In genomic region chrX:7242119-7242518, ce11 we compare ENCODE assay signal across 5 worm cellular contexts.
TF ChIP-seq lines count a peak whose summit lies in the region.

No protein-coding gene starts in this region.

TF ChIP-seq in whole organism, L1 larva, 84 proteins besides CTCF, POLR2A, EP300 and RAD21 (continues in another document):
- TF ChIP-seq sup-37 (GFP tag; optimal IDR thresholded peaks at IDR 0.05; lab: Kevin White, UChicago): no peak
- peak; percentile 91 for TF ChIP-seq nhr-85 (tag; lab: Kevin White, UChicago)
- TF ChIP-seq nhr-12 (tag; optimal IDR thresholded peaks at IDR 0.05; lab: Kevin White, UChicago): no peak
- no peak for TF ChIP-seq unc-86 (tag; optimal IDR thresholded peaks at IDR 0.05; lab: Kevin White, UChicago)
- no peak for TF ChIP-seq lin-13 (GFP tag; optimal IDR thresholded peaks at IDR 0.05; lab: Kevin White, UChicago)
- TF ChIP-seq lin-14 (GFP tag; optimal IDR thresholded peaks at IDR 0.05; lab: Kevin White, UChicago): peak; percentile 68
- TF ChIP-seq jun-1 (tag; optimal IDR thresholded peaks at IDR 0.05; lab: Kevin White, UChicago): no peak
- TF ChIP-seq grh-1 (GFP tag; IDR thresholded peaks at IDR 0.05; lab: Robert Waterston, UW): peak; percentile 89
- no peak for TF ChIP-seq C34B4.2 (tag; optimal IDR thresholded peaks at IDR 0.05; lab: Kevin White, UChicago)
- no peak for TF ChIP-seq dpl-1 (GFP tag; optimal IDR thresholded peaks at IDR 0.05; lab: Kevin White, UChicago)
- TF ChIP-seq dsc-1 (tag; optimal IDR thresholded peaks at IDR 0.05; lab: Kevin White, UChicago): no peak
- no peak for TF ChIP-seq fos-1 (tag; optimal IDR thresholded peaks at IDR 0.05; lab: Kevin White, UChicago)
- TF ChIP-seq nhr-76 (tag; optimal IDR thresholded peaks at IDR 0.05; lab: Kevin White, UChicago): no peak
- TF ChIP-seq swsn-7 (tag; optimal IDR thresholded peaks at IDR 0.05; lab: Kevin White, UChicago): no peak
- TF ChIP-seq hlh-4 (tag; optimal IDR thresholded peaks at IDR 0.05; lab: Kevin White, UChicago): no peak
- TF ChIP-seq blmp-1 (tag; optimal IDR thresholded peaks at IDR 0.05; lab: Kevin White, UChicago): peak; percentile 61
- no peak for TF ChIP-seq vab-15 (tag; optimal IDR thresholded peaks at IDR 0.05; lab: Kevin White, UChicago)
- TF ChIP-seq hpl-2 (GFP tag; optimal IDR thresholded peaks at IDR 0.05; lab: Kevin White, UChicago): no peak
- no peak for TF ChIP-seq pqm-1 (tag; optimal IDR thresholded peaks at IDR 0.05; lab: Kevin White, UChicago)
- no peak for TF ChIP-seq ceh-88 (GFP tag; IDR thresholded peaks at IDR 0.05; lab: Robert Waterston, UW)

TF ChIP-seq in whole organism, L2 larva, 48 proteins besides CTCF, POLR2A, EP300 and RAD21:
- no peak for TF ChIP-seq R02D3.7 (tag; optimal IDR thresholded peaks at IDR 0.05; lab: Kevin White, UChicago)
- TF ChIP-seq mbf-1 (tag; optimal IDR thresholded peaks at IDR 0.05; lab: Kevin White, UChicago): no peak
- TF ChIP-seq nhr-21 (tag; optimal IDR thresholded peaks at IDR 0.05; lab: Kevin White, UChicago): peak; percentile 59
- TF ChIP-seq crh-2 (tag; optimal IDR thresholded peaks at IDR 0.05; lab: Kevin White, UChicago): peak; percentile 27
- TF ChIP-seq nhr-25 (tag; optimal IDR thresholded peaks at IDR 0.05; lab: Kevin White, UChicago): peak; percentile 55
- no peak for TF ChIP-seq unc-55 (GFP tag; optimal IDR thresholded peaks at IDR 0.05; lab: Kevin White, UChicago)
- TF ChIP-seq snpc-4 (tag; optimal IDR thresholded peaks at IDR 0.05; lab: Kevin White, UChicago): no peak
- peak; percentile 57 for TF ChIP-seq sma-9 (GFP tag; optimal IDR thresholded peaks at IDR 0.05; lab: Kevin White, UChicago)
- no peak for TF ChIP-seq sma-9 (tag; optimal IDR thresholded peaks at IDR 0.05; lab: Kevin White, UChicago)
- no peak for TF ChIP-seq nhr-129 (tag; optimal IDR thresholded peaks at IDR 0.05; lab: Kevin White, UChicago)
- TF ChIP-seq alr-1 (tag; optimal IDR thresholded peaks at IDR 0.05; lab: Kevin White, UChicago): no peak
- TF ChIP-seq gmeb-1 (tag; optimal IDR thresholded peaks at IDR 0.05; lab: Kevin White, UChicago): peak; percentile 1
- peak; percentile 81 for TF ChIP-seq sma-3 (GFP tag; optimal IDR thresholded peaks at IDR 0.05; lab: Kevin White, UChicago)
- TF ChIP-seq dmd-4 (tag; optimal IDR thresholded peaks at IDR 0.05; lab: Kevin White, UChicago): no peak

TF ChIP-seq in whole organism, L3 larva, 47 proteins besides CTCF, POLR2A, EP300 and RAD21:
- peak; percentile 46 for TF ChIP-seq nhr-43 (tag; optimal IDR thresholded peaks at IDR 0.05; lab: Kevin White, UChicago; ENCODE audit: poor library complexity, severe bottlenecking)
- peak; percentile 24 for TF ChIP-seq nhr-23 (tag; optimal IDR thresholded peaks at IDR 0.05; lab: Kevin White, UChicago)
- no peak for TF ChIP-seq nhr-77 (tag; optimal IDR thresholded peaks at IDR 0.05; lab: Kevin White, UChicago)
- TF ChIP-seq egl-5 (tag; optimal IDR thresholded peaks at IDR 0.05; lab: Kevin White, UChicago): no peak
- TF ChIP-seq snpc-4 (tag; optimal IDR thresholded peaks at IDR 0.05; lab: Kevin White, UChicago): no peak
- no peak for TF ChIP-seq ama-1 (optimal IDR thresholded peaks at IDR 0.05; lab: Kevin White, UChicago)
- TF ChIP-seq ceh-9 (tag; optimal IDR thresholded peaks at IDR 0.05; lab: Kevin White, UChicago): no peak
- no peak for TF ChIP-seq fkh-10 (GFP tag; optimal IDR thresholded peaks at IDR 0.05; lab: Kevin White, UChicago)
- no peak for TF ChIP-seq skn-1 (tag; optimal IDR thresholded peaks at IDR 0.05; lab: Kevin White, UChicago)
- no peak for TF ChIP-seq fos-1 (tag; optimal IDR thresholded peaks at IDR 0.05; lab: Kevin White, UChicago)
- TF ChIP-seq elt-1 (tag; optimal IDR thresholded peaks at IDR 0.05; lab: Kevin White, UChicago): no peak

TF ChIP-seq in whole organism, L4 larva, 104 proteins besides CTCF, POLR2A, EP300 and RAD21:
- TF ChIP-seq daf-16 (GFP tag; optimal IDR thresholded peaks at IDR 0.05; lab: Kevin White, UChicago): no peak
- TF ChIP-seq daf-16 (tag; optimal IDR thresholded peaks at IDR 0.05; lab: Kevin White, UChicago): peak; percentile 69
- TF ChIP-seq mdl-1 (tag; optimal IDR thresholded peaks at IDR 0.05; lab: Kevin White, UChicago): peak in 1 of 2 experiments; percentile 0
- peak; percentile 17 for TF ChIP-seq nhr-28 (tag; optimal IDR thresholded peaks at IDR 0.05; lab: Kevin White, UChicago)
- no peak for TF ChIP-seq Y5F2A.4 (GFP tag; optimal IDR thresholded peaks at IDR 0.05; lab: Kevin White, UChicago)
- TF ChIP-seq madf-9 (GFP tag; conservative IDR thresholded peaks at IDR 0.05; lab: Robert Waterston, UW): no peak
- TF ChIP-seq hlh-30 (tag; optimal IDR thresholded peaks at IDR 0.05; lab: Kevin White, UChicago; ENCODE audit: insufficient read depth): peak; percentile 29
- peak; percentile 12 for TF ChIP-seq dve-1 (tag; optimal IDR thresholded peaks at IDR 0.05; lab: Kevin White, UChicago; ENCODE audit: insufficient read depth)
- TF ChIP-seq T20F7.1 (GFP tag; optimal IDR thresholded peaks at IDR 0.05; lab: Kevin White, UChicago): peak; percentile 12
- peak; percentile 71 for TF ChIP-seq aha-1 (tag; lab: Kevin White, UChicago)

TF ChIP-seq in whole organism, young adult, 124 proteins besides CTCF, POLR2A, EP300 and RAD21:
- TF ChIP-seq F55B11.4 (tag; optimal IDR thresholded peaks at IDR 0.05; lab: Kevin White, UChicago; ENCODE audit: borderline replicate concordance, insufficient read depth): no peak
- TF ChIP-seq lin-40 (tag; optimal IDR thresholded peaks at IDR 0.05; lab: Kevin White, UChicago): peak; percentile 15
- peak; percentile 52 for TF ChIP-seq ztf-26 (tag; optimal IDR thresholded peaks at IDR 0.05; lab: Kevin White, UChicago)
- no peak for TF ChIP-seq ceh-100 (GFP tag; IDR thresholded peaks at IDR 0.05; lab: Robert Waterston, UW)
